Fruit fly (Drosophila melanogaster) S2 (cell line): ENCODE results near the gene tsh.

Experiments used
- CG8478 ChIP-seq: fragments of >200 bp; optimal IDR thresholded peaks from 2 replicates; lab custom pipeline; 2018
- CTCF ChIP-seq, 2 experiments: fragments of >200 bp; optimal IDR thresholded peaks; 2 replicates each; lab custom pipeline; 2018

Gene tsh

DNA sequence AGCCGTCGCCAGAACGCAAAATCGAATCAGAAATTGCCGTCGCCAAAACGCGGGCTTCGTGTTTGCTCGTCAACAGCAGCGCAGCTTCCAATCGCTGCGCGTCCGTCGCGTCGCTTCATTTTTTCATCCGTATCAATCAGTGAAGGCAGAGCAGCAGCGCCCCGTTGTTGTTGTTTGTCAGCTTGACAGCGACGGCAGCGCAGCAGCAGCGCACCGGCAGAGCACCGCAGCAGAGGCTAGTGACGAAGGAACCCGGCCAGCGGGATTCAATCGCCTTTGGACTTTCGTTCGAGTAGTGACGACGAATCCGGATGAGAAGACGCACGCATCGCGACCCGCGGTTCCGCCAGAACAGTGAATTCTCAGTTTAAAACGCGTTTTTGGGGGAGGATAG, 395 bp downstream of the tsh start:
- TF ChIP-seq CG8478 (lab: Kevin White, UChicago) (no peak), CTCF (optimal IDR thresholded peaks at IDR 0.05; lab: Kevin White, UChicago) (no peak)

DNA sequence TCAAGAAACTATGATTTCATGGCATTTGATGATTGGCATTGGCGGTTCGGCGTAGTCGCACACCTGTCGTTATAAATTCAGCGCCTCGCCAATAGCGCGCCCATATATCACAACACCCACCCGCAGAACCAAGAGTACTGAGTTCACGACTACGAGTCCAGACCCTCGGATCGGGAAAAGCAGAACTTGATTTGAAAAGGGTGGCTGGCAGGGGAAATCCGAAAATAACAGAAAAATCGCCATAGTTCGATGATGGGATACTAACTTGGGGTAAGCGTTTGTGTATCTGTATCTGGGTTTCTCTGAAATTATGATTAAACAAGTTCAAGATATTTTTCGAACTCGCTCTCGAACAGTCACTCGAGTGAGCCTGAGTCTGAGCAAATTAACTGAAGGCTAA, 1.9 kb downstream of the tsh start:
- TF ChIP-seq CTCF (optimal IDR thresholded peaks at IDR 0.05; lab: Kevin White, UChicago) (no peak), CG8478 (lab: Kevin White, UChicago) (no peak)

dm6 chr2L:21832200-21832831, 3.9 kb downstream of the tsh start:
- TF ChIP-seq CG8478 (lab: Kevin White, UChicago): no peak
- no peak for TF ChIP-seq CTCF (optimal IDR thresholded peaks at IDR 0.05; lab: Kevin White, UChicago)

- TF ChIP-seq CG8478 (lab: Kevin White, UChicago) (no peak), CTCF (optimal IDR thresholded peaks at IDR 0.05; lab: Kevin White, UChicago) (no peak)
Measured at dm6 chr2L:21843783-21844182, 15.4 kb downstream of the tsh start.

DNA sequence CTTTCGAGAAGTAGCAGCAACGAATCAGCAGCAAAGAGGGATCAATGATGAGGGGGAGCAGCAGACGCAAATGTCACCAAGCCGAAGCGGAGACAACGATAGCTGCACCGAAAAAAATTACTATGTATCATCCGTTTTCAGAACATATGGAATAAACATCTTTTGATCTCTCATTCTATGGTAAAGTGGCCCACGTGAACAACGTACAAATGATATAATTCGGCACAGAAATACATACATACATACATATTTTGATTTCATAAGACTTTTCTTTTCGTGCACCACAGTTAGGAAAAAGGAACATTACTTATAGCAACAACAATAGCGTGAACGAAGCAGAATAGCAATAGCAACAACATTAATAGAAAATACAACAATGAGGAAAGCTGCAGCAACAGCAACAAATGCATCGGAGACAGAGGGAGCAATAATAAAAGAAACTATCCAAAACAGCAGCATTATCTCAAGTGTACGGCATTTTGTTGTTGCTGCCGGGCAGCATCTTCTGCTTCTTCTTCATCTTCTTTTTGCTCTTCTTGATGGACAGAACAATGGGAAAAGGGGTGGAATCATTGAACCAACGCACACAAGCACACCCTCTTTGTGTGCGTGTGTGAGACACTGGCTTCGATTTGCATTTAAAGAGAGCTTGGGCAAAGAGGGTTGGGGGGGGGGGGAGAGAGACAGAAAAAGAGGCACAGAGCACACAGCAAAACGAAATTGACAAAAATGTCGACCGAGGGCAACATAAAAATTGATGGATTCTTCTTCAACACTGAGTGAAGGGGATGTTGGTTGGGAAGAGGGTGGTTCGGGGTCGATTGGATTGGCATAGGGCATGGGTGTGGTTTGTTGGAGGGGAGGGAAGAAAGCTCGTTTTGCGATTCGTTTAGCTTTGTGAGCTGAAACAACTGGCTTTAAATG, 18.2 kb downstream of the tsh start:
- TF ChIP-seq CTCF (optimal IDR thresholded peaks at IDR 0.05; lab: Kevin White, UChicago) (no peak), CG8478 (lab: Kevin White, UChicago) (no peak)

DNA sequence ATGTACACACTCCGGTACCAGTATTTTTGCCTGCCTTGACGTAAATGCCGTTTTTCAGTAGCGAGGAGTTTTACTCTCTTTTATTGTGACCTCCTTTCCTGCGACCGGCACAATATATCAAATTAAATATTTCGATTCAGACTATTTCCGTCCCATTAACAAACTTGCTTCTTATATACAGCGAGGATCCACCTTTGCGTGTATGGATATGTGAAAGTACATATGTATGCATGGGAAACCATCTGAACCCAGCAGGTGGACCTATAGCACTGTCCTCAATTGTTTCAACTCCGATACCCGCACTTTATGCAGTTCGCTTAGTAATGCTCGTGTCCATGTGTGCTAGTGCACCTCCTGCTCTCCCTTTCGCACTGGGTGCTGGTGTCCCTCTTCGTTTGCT, 18.9 kb downstream of the tsh start:
- TF ChIP-seq CTCF (optimal IDR thresholded peaks at IDR 0.05; lab: Kevin White, UChicago) (no peak), CG8478 (lab: Kevin White, UChicago) (no peak)

DNA sequence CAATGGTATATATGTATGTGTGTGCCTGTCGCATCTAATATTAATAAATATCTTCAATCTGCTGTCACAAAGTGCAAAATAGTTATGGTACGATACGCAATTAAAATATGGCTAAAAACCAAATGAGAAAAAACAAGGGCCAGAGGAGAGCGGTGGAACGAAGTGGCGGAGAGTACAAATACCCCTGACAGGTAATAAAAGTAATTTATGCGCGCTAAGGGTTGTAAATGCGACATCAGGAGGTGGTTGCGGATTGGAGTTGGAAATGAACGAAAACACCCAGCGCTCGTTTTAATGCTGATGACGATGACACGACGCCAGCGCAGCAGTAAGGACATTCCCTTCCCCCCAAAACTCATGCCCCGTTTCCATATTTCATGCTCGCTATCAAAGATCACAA, 21.3 kb downstream of the tsh start:
- TF ChIP-seq CG8478 (lab: Kevin White, UChicago) (no peak), CTCF (optimal IDR thresholded peaks at IDR 0.05; lab: Kevin White, UChicago) (no peak)

dm6 chr2L:21851454-21851853, 23.1 kb downstream of the tsh start:
- no peak for TF ChIP-seq CTCF (optimal IDR thresholded peaks at IDR 0.05; lab: Kevin White, UChicago)
- TF ChIP-seq CG8478 (lab: Kevin White, UChicago): no peak

- TF ChIP-seq CG8478 (lab: Kevin White, UChicago) (no peak), CTCF (optimal IDR thresholded peaks at IDR 0.05; lab: Kevin White, UChicago) (no peak)
Measured at dm6 chr2L:21853416-21853815, 25.0 kb downstream of the tsh start.

- TF ChIP-seq CTCF (optimal IDR thresholded peaks at IDR 0.05; lab: Kevin White, UChicago) (no peak), CG8478 (lab: Kevin White, UChicago) (no peak)
Measured at dm6 chr2L:21855064-21855463, 26.7 kb downstream of the tsh start.

- TF ChIP-seq CTCF (optimal IDR thresholded peaks at IDR 0.05; lab: Kevin White, UChicago) (no peak), CG8478 (lab: Kevin White, UChicago) (no peak)
Measured at dm6 chr2L:21855824-21856223, 27.4 kb downstream of the tsh start.

DNA sequence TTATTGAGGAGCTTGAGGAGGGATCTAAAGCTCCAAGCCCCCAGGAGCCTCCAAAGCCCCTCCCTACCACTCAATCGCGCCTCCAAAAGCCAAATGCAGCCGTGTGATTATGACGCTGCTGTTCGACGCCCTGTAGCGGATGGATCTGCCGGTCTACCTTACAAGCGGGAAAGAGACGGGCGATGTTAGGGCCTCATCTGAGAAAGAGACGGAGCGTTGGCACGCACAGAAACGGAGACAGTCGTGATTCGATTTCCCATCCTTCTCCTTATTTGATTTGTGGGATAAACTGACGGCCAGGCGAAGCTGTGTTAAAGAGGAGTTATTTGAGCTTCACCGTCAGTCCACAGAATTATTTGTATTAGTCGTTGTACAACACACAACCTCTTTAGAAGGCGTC, 29.4 kb downstream of the tsh start:
- TF ChIP-seq CG8478 (lab: Kevin White, UChicago) (no peak), CTCF (optimal IDR thresholded peaks at IDR 0.05; lab: Kevin White, UChicago) (no peak)

dm6 chr2L:21860566-21860965, 32.2 kb downstream of the tsh start:
- TF ChIP-seq CTCF (optimal IDR thresholded peaks at IDR 0.05; lab: Kevin White, UChicago) (no peak), CG8478 (lab: Kevin White, UChicago) (no peak)

DNA sequence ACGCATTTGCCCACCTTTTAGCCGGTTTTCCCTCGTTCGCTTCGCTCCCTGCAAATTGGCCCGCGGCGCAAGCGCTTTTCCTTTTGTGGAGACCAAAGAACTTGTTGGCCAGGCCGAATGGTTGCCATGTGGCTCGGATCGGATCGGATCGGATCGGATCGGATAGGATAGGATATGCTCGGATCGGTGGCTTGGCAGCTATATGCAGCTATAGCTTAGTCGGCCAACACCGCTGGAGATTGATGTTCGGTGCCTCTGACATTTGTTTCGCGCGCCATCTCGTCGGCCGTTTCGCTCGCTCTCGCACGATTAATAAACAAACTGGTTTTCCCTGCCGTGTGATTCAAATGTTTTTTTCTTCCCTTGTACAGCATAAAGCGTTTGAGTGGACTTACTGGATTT, 35.2 kb downstream of the tsh start:
- TF ChIP-seq CTCF (optimal IDR thresholded peaks at IDR 0.05; lab: Kevin White, UChicago): no peak
- TF ChIP-seq CG8478 (lab: Kevin White, UChicago): no peak

dm6 chr2L:21866362-21866761, 38.0 kb downstream of the tsh start:
- TF ChIP-seq CG8478 (lab: Kevin White, UChicago) (no peak), CTCF (optimal IDR thresholded peaks at IDR 0.05; lab: Kevin White, UChicago) (no peak)
